Worm (Caenorhabditis elegans) whole organism, L4 larva: ENCODE data around the gene uaf-2.
"Not testable (repeated sequence)": the region's sequence is repeated elsewhere in the genome, so short reads cannot be mapped to it uniquely, and the experiment has no call there.

ENCODE experiments used
- F26F4.8 ChIP-seq: fragments of 200-800 bp; sonication (Bioruptor generic); conservative IDR thresholded peaks from 2 replicates; pipeline ENCODE4 v1.3.6; 2022; ENCODE audit warnings: missing genetic modification characterization, missing compliant biosample characterization
- F37D6.2 ChIP-seq: sonication (generic microtip); optimal IDR thresholded peaks from 2 replicates; lab custom pipeline; 2016; ENCODE audit warnings: mild to moderate bottlenecking, missing genetic modification characterization, missing compliant biosample characterization
- T20F7.1 ChIP-seq: fragments of 200-800 bp; sonication (Bioruptor generic); optimal IDR thresholded peaks from 2 replicates; lab custom pipeline; 2018; ENCODE audit warnings: mild to moderate bottlenecking, missing genetic modification characterization, missing compliant biosample characterization
- T26A8.4 ChIP-seq: fragments of 200-800 bp; sonication (Bioruptor generic); IDR thresholded peaks from 2 replicates; pipeline ENCODE4 v1.3.6; 2022; ENCODE audit warnings: missing genetic modification characterization, missing compliant biosample characterization
- Y48G9A.11 ChIP-seq: fragments of 200-800 bp; sonication (Bioruptor generic); IDR thresholded peaks from 2 replicates; pipeline ENCODE4 v1.3.6; 2022; ENCODE audit warnings: missing genetic modification reagents, missing genetic modification characterization, missing compliant biosample characterization
- Y5F2A.4 ChIP-seq: fragments of 200-800 bp; sonication (Bioruptor generic); optimal IDR thresholded peaks from 2 replicates; lab custom pipeline; 2018; ENCODE audit warnings: mild to moderate bottlenecking, missing genetic modification characterization, missing compliant biosample characterization
- ZK337.2 ChIP-seq: fragments of 200-800 bp; sonication (Bioruptor generic); IDR thresholded peaks from 2 replicates; pipeline ENCODE4 v1.3.6; 2022; ENCODE audit warnings: missing genetic modification reagents, missing genetic modification characterization, missing compliant biosample characterization
- attf-4 ChIP-seq: sonication (generic microtip); optimal IDR thresholded peaks from 3 replicates; lab custom pipeline; 2017; ENCODE audit warnings: missing biosample characterization, missing genetic modification characterization
- daf-16 ChIP-seq, 3 experiments: sonication (generic microtip); optimal IDR thresholded peaks; 2 replicates each; lab custom pipeline; 2016 to 2017; ENCODE audit warnings: missing genetic modification characterization in 3 of 3, missing genetic modification reagents in 3 of 3, mild to moderate bottlenecking in 2 of 3, missing compliant biosample characterization in 2 of 3, missing biosample characterization in 1 of 3, moderate library complexity in 1 of 3
- daf-19 ChIP-seq: fragments of 200-800 bp; sonication (Bioruptor generic); conservative IDR thresholded peaks from 2 replicates; pipeline ENCODE4 v1.3.6; 2022; ENCODE audit warnings: missing genetic modification characterization, missing compliant biosample characterization
- dpl-1 ChIP-seq: fragments of 150-350 bp; optimal IDR thresholded peaks from 2 replicates; lab custom pipeline; 2014; ENCODE audit warnings: missing biosample characterization, missing genetic modification reagents, missing genetic modification characterization
- dve-1 ChIP-seq: sonication (generic microtip); optimal IDR thresholded peaks from 2 replicates; lab custom pipeline; 2017; ENCODE audit warnings: antibody characterized with exemption, mild to moderate bottlenecking, missing genetic modification characterization, missing compliant biosample characterization; ENCODE audit not compliant: insufficient read depth
- fos-1 ChIP-seq: fragments of 150-350 bp; optimal IDR thresholded peaks from 2 replicates; lab custom pipeline; 2014; ENCODE audit warnings: missing biosample characterization, missing genetic modification characterization
- hif-1 ChIP-seq, 2 experiments: sonication (generic microtip); optimal IDR thresholded peaks; 2 replicates each; lab custom pipeline; 2016 to 2017; ENCODE audit warnings: missing compliant biosample characterization in 2 of 2, missing genetic modification characterization in 2 of 2, missing genetic modification reagents in 2 of 2, missing genotype in 2 of 2, mild to moderate bottlenecking in 1 of 2
- hlh-11 ChIP-seq: fragments of 200-800 bp; sonication (Bioruptor generic); optimal IDR thresholded peaks from 2 replicates; lab custom pipeline; 2018; ENCODE audit warnings: mild to moderate bottlenecking, missing genetic modification characterization, missing compliant biosample characterization
- hlh-30 ChIP-seq: sonication (generic microtip); optimal IDR thresholded peaks from 2 replicates; lab custom pipeline; 2017; ENCODE audit warnings: antibody characterized with exemption, mild to moderate bottlenecking, missing genetic modification characterization, missing compliant biosample characterization; ENCODE audit not compliant: insufficient read depth
- lim-7 ChIP-seq: fragments of 200-800 bp; sonication (Bioruptor generic); IDR thresholded peaks from 2 replicates; pipeline ENCODE4 v1.3.6; 2022; ENCODE audit warnings: missing genetic modification characterization, missing compliant biosample characterization
- lin-1 ChIP-seq: fragments of 200-800 bp; sonication (Bioruptor generic); IDR thresholded peaks from 2 replicates; pipeline ENCODE4 v1.3.6; 2022; ENCODE audit warnings: missing genetic modification reagents, missing genetic modification characterization, missing compliant biosample characterization
- lin-38 ChIP-seq: fragments of 200-800 bp; sonication (Bioruptor generic); IDR thresholded peaks from 2 replicates; pipeline ENCODE4 v1.3.6; 2022; ENCODE audit warnings: missing genetic modification reagents, missing genetic modification characterization, missing compliant biosample characterization
- madf-5 ChIP-seq, 2 experiments: fragments of 200-800 bp; sonication (Bioruptor generic); IDR thresholded peaks; 2 replicates each; pipeline ENCODE4 v1.3.6; 2022; ENCODE audit warnings: missing compliant biosample characterization in 2 of 2, missing genetic modification characterization in 2 of 2
- mep-1 ChIP-seq: fragments of 150-350 bp; sonication (generic microtip); optimal IDR thresholded peaks from 3 replicates; lab custom pipeline; 2014; ENCODE audit warnings: missing biosample characterization, missing genetic modification characterization
- mes-2 ChIP-seq: sonication (generic microtip); optimal IDR thresholded peaks from 2 replicates; lab custom pipeline; 2016; ENCODE audit warnings: missing genotype, mild to moderate bottlenecking, missing genetic modification characterization, missing compliant biosample characterization; ENCODE audit not compliant: poor library complexity, severe bottlenecking
- nhr-11 ChIP-seq: fragments of 150-350 bp; optimal IDR thresholded peaks from 2 replicates; lab custom pipeline; 2014; ENCODE audit warnings: missing biosample characterization, missing genetic modification characterization
- nhr-111 ChIP-seq: fragments of 200-800 bp; sonication (Bioruptor generic); optimal IDR thresholded peaks from 2 replicates; lab custom pipeline; 2018; ENCODE audit warnings: mild to moderate bottlenecking, missing genetic modification characterization, missing compliant biosample characterization
- nhr-48 ChIP-seq: sonication (generic microtip); optimal IDR thresholded peaks from 2 replicates; lab custom pipeline; 2016; ENCODE audit warnings: mild to moderate bottlenecking, missing genetic modification characterization, missing compliant biosample characterization
- nhr-6 ChIP-seq: fragments of 150-350 bp; optimal IDR thresholded peaks from 2 replicates; lab custom pipeline; 2014; ENCODE audit warnings: missing biosample characterization, missing genetic modification characterization
- pha-4 ChIP-seq, 2 experiments: fragments of 150-350 bp in 1 of 2; fragments of 200-800 bp in 1 of 2; sonication (Bioruptor generic) in 1 of 2; IDR thresholded peaks in 1 of 2; optimal IDR thresholded peaks in 1 of 2; 2 replicates each; pipeline versions ENCODE4 v1.3.6 to Lab custom; 2014 to 2022; ENCODE audit warnings: missing genetic modification characterization in 2 of 2, missing genetic modification reagents in 2 of 2, missing biosample characterization in 1 of 2, missing compliant biosample characterization in 1 of 2
- rbr-2 ChIP-seq: sonication (generic microtip); optimal IDR thresholded peaks from 2 replicates; lab custom pipeline; 2016; ENCODE audit warnings: missing genotype, missing genetic modification characterization, missing compliant biosample characterization
- saeg-2 ChIP-seq: fragments of 200-800 bp; sonication (Bioruptor generic); IDR thresholded peaks from 2 replicates; pipeline ENCODE4 v1.3.6; 2022; ENCODE audit warnings: missing genetic modification reagents, missing genetic modification characterization, missing compliant biosample characterization
- snpc-1.2 ChIP-seq: fragments of 200-800 bp; sonication (Bioruptor generic); IDR thresholded peaks from 2 replicates; pipeline ENCODE4 v1.3.6; 2022; ENCODE audit warnings: missing genetic modification reagents, missing genetic modification characterization, missing compliant biosample characterization
- unc-130 ChIP-seq: sonication (generic microtip); optimal IDR thresholded peaks from 2 replicates; lab custom pipeline; 2016; ENCODE audit warnings: missing genetic modification reagents, missing genetic modification characterization, missing compliant biosample characterization
- unc-62 ChIP-seq, 3 experiments: fragments of 150-350 bp in 1 of 3; sonication (generic microtip); optimal IDR thresholded peaks in 2 of 3; peaks in 1 of 3; 1 replicate in 1 of 3; 2 replicates in 2 of 3; lab custom pipeline; 2014 to 2017; ENCODE audit warnings: missing biosample characterization in 3 of 3, missing genetic modification characterization in 3 of 3, missing genetic modification reagents in 3 of 3, missing genotype in 1 of 3
- vab-7 ChIP-seq: fragments of 200-800 bp; sonication (Bioruptor generic); IDR thresholded peaks from 2 replicates; pipeline ENCODE4 v1.3.6; 2022; ENCODE audit warnings: missing genetic modification reagents, missing genetic modification characterization, missing compliant biosample characterization
- zag-1 ChIP-seq: fragments of 150-350 bp; optimal IDR thresholded peaks from 2 replicates; lab custom pipeline; 2014; ENCODE audit warnings: missing biosample characterization, missing genetic modification characterization
- ztf-11 ChIP-seq: fragments of 150-350 bp; optimal IDR thresholded peaks from 2 replicates; lab custom pipeline; 2014; ENCODE audit warnings: missing biosample characterization, missing genetic modification characterization

The uaf-2 gene

ce11 chrIV:17118585-17118984, at the start of gene uaf-2:
uaf-2 (minus strand) TSS chrIV:17118767.
- TF ChIP-seq hlh-11 (tag; lab: Kevin White, UChicago) = no peak
- TF ChIP-seq T20F7.1 (GFP tag; lab: Kevin White, UChicago) = no peak
- TF ChIP-seq lim-7 (GFP tag; lab: Robert Waterston, UW) = no peak
- peak; percentile 19 for TF ChIP-seq dve-1 (tag; lab: Kevin White, UChicago)
- TF ChIP-seq ztf-11 (tag; lab: Kevin White, UChicago) = no peak
- no peak for TF ChIP-seq daf-16 (GFP tag; optimal IDR thresholded peaks at IDR 0.05; lab: Kevin White, UChicago)
- peak; percentile 20 for TF ChIP-seq daf-16 (tag; optimal IDR thresholded peaks at IDR 0.05; lab: Kevin White, UChicago)
- TF ChIP-seq Y5F2A.4 (GFP tag; lab: Kevin White, UChicago) = no peak
- TF ChIP-seq nhr-111 = no peak
- TF ChIP-seq lin-1 = no peak
- TF ChIP-seq zag-1 = no peak
- TF ChIP-seq hlh-30 (tag; lab: Kevin White, UChicago) = peak; percentile 50
- TF ChIP-seq pha-4 (GFP tag; IDR thresholded peaks at IDR 0.05; lab: Robert Waterston, UW) = peak; percentile 19; the same call in 1 of the 2 replicates
- TF ChIP-seq pha-4 (tag; optimal IDR thresholded peaks at IDR 0.05; lab: Kevin White, UChicago) = no peak
- TF ChIP-seq hif-1 (tag; optimal IDR thresholded peaks at IDR 0.05; lab: Kevin White, UChicago) = peak in 1 of 2 experiments; percentile 19
- no peak for TF ChIP-seq ZK337.2 (GFP tag; lab: Robert Waterston, UW)
- peak; percentile 65 for TF ChIP-seq mep-1 (tag; lab: Kevin White, UChicago)
- no peak for TF ChIP-seq F26F4.8
- peak in 1 of 2 experiments; percentile 1 for TF ChIP-seq unc-62 (GFP tag; optimal IDR thresholded peaks at IDR 0.05 in 1 of 2; lab: Kevin White, UChicago)
- TF ChIP-seq unc-62 (tag; optimal IDR thresholded peaks at IDR 0.05; lab: Kevin White, UChicago) = no peak
- TF ChIP-seq mes-2 (tag; lab: Kevin White, UChicago) = peak; percentile 82
- no peak for TF ChIP-seq madf-5 (GFP tag; IDR thresholded peaks at IDR 0.05; lab: Robert Waterston, UW)
- peak; percentile 25; the same call in 1 of the 2 replicates for TF ChIP-seq lin-38 (GFP tag; lab: Robert Waterston, UW)
- peak; percentile 44 for TF ChIP-seq dpl-1 (GFP tag; lab: Kevin White, UChicago)
- no peak for TF ChIP-seq saeg-2 (GFP tag; lab: Robert Waterston, UW)
- peak; percentile 36 for TF ChIP-seq snpc-1.2 (GFP tag; lab: Robert Waterston, UW)
- TF ChIP-seq nhr-6 (tag; lab: Kevin White, UChicago) = no peak
- no peak for TF ChIP-seq vab-7 (GFP tag; lab: Robert Waterston, UW)
- peak; percentile 17 for TF ChIP-seq rbr-2
- no peak for TF ChIP-seq Y48G9A.11 (GFP tag; lab: Robert Waterston, UW)

- no peak for TF ChIP-seq F37D6.2 (tag; lab: Kevin White, UChicago)
- TF ChIP-seq daf-19 (GFP tag; lab: Robert Waterston, UW) = no peak
- no peak for TF ChIP-seq fos-1 (tag; lab: Kevin White, UChicago)
- TF ChIP-seq dpl-1 (GFP tag; lab: Kevin White, UChicago) = no peak
- TF ChIP-seq lim-7 (GFP tag; lab: Robert Waterston, UW) = no peak
- TF ChIP-seq attf-4 (tag; lab: Kevin White, UChicago) = no peak
- no peak for TF ChIP-seq unc-130 (GFP tag; lab: Kevin White, UChicago)
- no peak for TF ChIP-seq lin-1
These were observed 48.4 kb upstream of the uaf-2 start, which contains the start of gene skr-12 for ce11 chrIV:17166974-17167373. skr-12 (plus strand) TSS chrIV:17167274.

ce11 chrIV:17165734-17166133, 47.2 kb upstream of the uaf-2 start, which contains the start of gene skr-8:
skr-8 (minus strand) TSS chrIV:17165834.
- not testable (repeated sequence) for TF ChIP-seq nhr-48 (tag; lab: Kevin White, UChicago); T26A8.4 (GFP tag; lab: Robert Waterston, UW); nhr-11 (tag; lab: Kevin White, UChicago)
